Worm (Caenorhabditis elegans): Measurements from ENCODE around the gene lin-23.

lin-23 gene

ce11 chrII:6407279-6407678 lies 36.2 kb downstream of the lin-23 start, which contains the start of gene spp-11:
spp-11 (minus strand) TSS chrII:6407379.
- no peak for TF ChIP-seq elt-1 (tag; optimal IDR thresholded peaks at IDR 0.05)
- TF ChIP-seq aly-2 (tag; optimal IDR thresholded peaks at IDR 0.05), result no peak
- no peak for TF ChIP-seq egl-27 (tag; optimal IDR thresholded peaks at IDR 0.05)
- no peak for TF ChIP-seq nhr-77 (tag; optimal IDR thresholded peaks at IDR 0.05)
- TF ChIP-seq sem-4 (tag; optimal IDR thresholded peaks at IDR 0.05), result no peak
- TF ChIP-seq ama-1 (optimal IDR thresholded peaks at IDR 0.05), result no peak
- TF ChIP-seq gmeb-1 (tag; optimal IDR thresholded peaks at IDR 0.05), result no peak
- TF ChIP-seq crh-2 (tag; optimal IDR thresholded peaks at IDR 0.05), result no peak
- no peak for TF ChIP-seq nhr-23 (tag; optimal IDR thresholded peaks at IDR 0.05)
- TF ChIP-seq Y55F3AM.14 (GFP tag; optimal IDR thresholded peaks at IDR 0.05), result no peak
- no peak for TF ChIP-seq lin-39 (tag; optimal IDR thresholded peaks at IDR 0.05)

- TF ChIP-seq nhr-25 (tag; optimal IDR thresholded peaks at IDR 0.05), result no peak
- no peak for TF ChIP-seq crh-2 (tag; optimal IDR thresholded peaks at IDR 0.05)
Observed at ce11 chrII:6409098-6409497, 38.0 kb downstream of the lin-23 start.

ce11 chrII:6410181-6410580 lies 39.1 kb downstream of the lin-23 start, which contains the start of gene T25D10.4:
T25D10.4 (minus strand) TSS chrII:6410281.
- TF ChIP-seq unc-55 (GFP tag; optimal IDR thresholded peaks at IDR 0.05) (no peak), gmeb-1 (tag; optimal IDR thresholded peaks at IDR 0.05) (no peak), nhr-11 (tag; optimal IDR thresholded peaks at IDR 0.05) (no peak), blmp-1 (tag; optimal IDR thresholded peaks at IDR 0.05; ENCODE audit: insufficient read depth) (no peak), snpc-4 (tag; optimal IDR thresholded peaks at IDR 0.05) (no peak), lin-11 (tag; optimal IDR thresholded peaks at IDR 0.05) (no peak), nhr-10 (tag; optimal IDR thresholded peaks at IDR 0.05) (no peak), ceh-82 (tag; optimal IDR thresholded peaks at IDR 0.05) (no peak), ama-1 (optimal IDR thresholded peaks at IDR 0.05) (no peak), lsy-2 (tag; optimal IDR thresholded peaks at IDR 0.05) (no peak), elt-1 (tag; optimal IDR thresholded peaks at IDR 0.05) (no peak), unc-62 (GFP tag; optimal IDR thresholded peaks at IDR 0.05) (no peak), egl-27 (tag; optimal IDR thresholded peaks at IDR 0.05) (no peak), alr-1 (tag; optimal IDR thresholded peaks at IDR 0.05) (no peak), sma-3 (GFP tag; optimal IDR thresholded peaks at IDR 0.05) (no peak), C34F6.9 (tag; optimal IDR thresholded peaks at IDR 0.05) (no peak), fos-1 (tag; optimal IDR thresholded peaks at IDR 0.05) (no peak), mbf-1 (tag; optimal IDR thresholded peaks at IDR 0.05) (no peak), R02D3.7 (tag; optimal IDR thresholded peaks at IDR 0.05) (no peak), ztf-1 (GFP tag; conservative IDR thresholded peaks at IDR 0.05) (no peak)

ce11 chrII:6411660-6412451 lies 40.8 kb downstream of the lin-23 start:
- TF ChIP-seq nhr-12 (tag; optimal IDR thresholded peaks at IDR 0.05) (no peak), ceh-16 (tag; optimal IDR thresholded peaks at IDR 0.05) (peak; percentile 26)

ce11 chrII:6413788-6414187 lies 42.7 kb downstream of the lin-23 start:
- peak; percentile 49 for TF ChIP-seq sma-9 (GFP tag; optimal IDR thresholded peaks at IDR 0.05)
- no peak for TF ChIP-seq sma-9 (tag; optimal IDR thresholded peaks at IDR 0.05)
- no peak for TF ChIP-seq unc-62 (GFP tag; optimal IDR thresholded peaks at IDR 0.05)
- no peak for TF ChIP-seq elt-3 (tag; optimal IDR thresholded peaks at IDR 0.05)
- TF ChIP-seq gmeb-1 (tag; optimal IDR thresholded peaks at IDR 0.05), result peak; percentile 15
- TF ChIP-seq sem-4 (tag; optimal IDR thresholded peaks at IDR 0.05), result no peak
- TF ChIP-seq ztf-11 (tag; optimal IDR thresholded peaks at IDR 0.05), result no peak
- TF ChIP-seq F13H6.1 (tag; optimal IDR thresholded peaks at IDR 0.05), result peak; percentile 40
- no peak for TF ChIP-seq nhr-12 (tag; optimal IDR thresholded peaks at IDR 0.05)
- no peak for TF ChIP-seq ceh-82 (tag; optimal IDR thresholded peaks at IDR 0.05)
- no peak for TF ChIP-seq ztf-1 (GFP tag; conservative IDR thresholded peaks at IDR 0.05)
- no peak for TF ChIP-seq ztf-4 (tag; optimal IDR thresholded peaks at IDR 0.05)
- no peak for TF ChIP-seq sma-3 (GFP tag; optimal IDR thresholded peaks at IDR 0.05)
- TF ChIP-seq fos-1 (tag; optimal IDR thresholded peaks at IDR 0.05), result peak; percentile 64
- TF ChIP-seq nhr-11 (tag; optimal IDR thresholded peaks at IDR 0.05), result no peak
- no peak for TF ChIP-seq alr-1 (tag; optimal IDR thresholded peaks at IDR 0.05)
- TF ChIP-seq crh-2 (tag; optimal IDR thresholded peaks at IDR 0.05), result peak; percentile 20
- TF ChIP-seq nhr-77 (tag; optimal IDR thresholded peaks at IDR 0.05), result no peak
- TF ChIP-seq lin-13 (GFP tag; optimal IDR thresholded peaks at IDR 0.05), result no peak
- no peak for TF ChIP-seq aly-2 (tag; optimal IDR thresholded peaks at IDR 0.05)
- TF ChIP-seq unc-39 (tag; optimal IDR thresholded peaks at IDR 0.05), result no peak

Data from whole organism, L2 larva.